Worm (Caenorhabditis elegans): ENCODE data around the gene srd-59.
A peak's percentile ranks its signal among the peaks of the same experiment; 100 is the strongest.

The srd-59 gene

DNA sequence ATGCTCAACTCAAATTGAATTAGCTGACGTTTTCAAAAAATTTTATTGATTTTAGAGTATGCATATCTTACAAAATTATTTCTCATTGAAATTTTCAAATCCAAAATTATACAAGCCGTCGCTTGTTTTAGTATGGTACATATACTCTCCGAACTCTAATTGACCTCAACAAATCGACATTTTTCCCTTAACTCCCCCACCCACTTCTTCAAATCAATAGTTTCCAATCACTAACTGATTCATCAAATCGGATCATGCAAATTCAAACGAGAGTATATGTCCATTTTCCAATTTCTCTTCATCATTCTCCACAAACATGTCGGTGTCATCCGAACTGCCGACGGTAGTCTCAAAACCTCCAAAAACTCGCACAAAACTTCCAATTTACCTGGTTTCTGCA is 16.4 kb upstream of the srd-59 start, which contains the start of gene E04F6.4 (continued):
- no peak for TF ChIP-seq ztf-6 (GFP tag; IDR thresholded peaks at IDR 0.05)
- TF ChIP-seq mxl-1 (tag; optimal IDR thresholded peaks at IDR 0.05) = no peak
- no peak for TF ChIP-seq aptf-2 (GFP tag; conservative IDR thresholded peaks at IDR 0.05)

DNA sequence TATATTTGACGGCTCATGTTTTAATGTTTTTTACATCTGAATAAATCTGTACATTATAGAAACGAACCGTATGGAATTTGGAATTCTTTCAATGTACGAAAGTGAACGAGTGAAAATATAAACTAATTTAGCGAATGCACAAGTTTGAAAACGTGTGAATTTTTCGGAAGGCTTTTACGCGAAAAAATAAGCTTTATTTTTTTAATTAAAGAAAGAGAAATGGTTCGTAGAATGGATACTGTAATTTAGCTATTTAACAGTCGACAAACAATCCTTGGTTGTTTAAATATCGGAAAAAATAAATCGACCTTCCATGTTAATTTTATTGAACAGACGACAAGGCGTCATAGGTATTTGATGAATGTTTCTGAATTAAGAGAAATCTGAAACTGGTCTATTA is 9.9 kb upstream of the srd-59 start, which contains the start of gene acdh-12:
acdh-12 (minus strand) TSS at position 101 of the 400 bp plus-strand sequence.
- TF ChIP-seq athp-1 (tag; optimal IDR thresholded peaks at IDR 0.05) (peak; percentile 81), ztf-18 (tag; optimal IDR thresholded peaks at IDR 0.05) (no peak)

DNA sequence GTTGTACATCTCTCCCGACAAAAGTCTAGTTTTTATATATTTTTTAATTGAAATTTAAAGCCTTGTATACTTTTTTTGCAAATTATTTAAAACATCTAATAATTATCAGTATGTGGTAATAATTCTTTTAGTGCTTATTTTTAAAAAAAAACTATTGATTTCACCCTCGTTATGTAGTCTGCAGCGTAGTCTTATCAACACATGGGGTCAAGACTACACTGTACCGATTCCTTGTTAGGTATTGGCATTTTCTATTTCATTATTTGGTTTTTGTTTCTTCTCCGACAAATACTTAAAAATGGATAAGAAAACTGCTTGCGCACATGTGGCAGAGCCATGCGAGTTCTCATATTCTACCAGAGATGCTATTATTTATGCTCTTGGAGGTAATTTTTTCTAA is 9.4 kb upstream of the srd-59 start, which contains the start of gene maoc-1:
maoc-1 (plus strand) TSS at position 237 of the 400 bp plus-strand sequence.
- TF ChIP-seq fkh-3 (tag; optimal IDR thresholded peaks at IDR 0.05) (no peak), bed-2 (GFP tag; IDR thresholded peaks at IDR 0.05) (no peak), nhr-80 (tag; optimal IDR thresholded peaks at IDR 0.05) (peak; percentile 39)

DNA sequence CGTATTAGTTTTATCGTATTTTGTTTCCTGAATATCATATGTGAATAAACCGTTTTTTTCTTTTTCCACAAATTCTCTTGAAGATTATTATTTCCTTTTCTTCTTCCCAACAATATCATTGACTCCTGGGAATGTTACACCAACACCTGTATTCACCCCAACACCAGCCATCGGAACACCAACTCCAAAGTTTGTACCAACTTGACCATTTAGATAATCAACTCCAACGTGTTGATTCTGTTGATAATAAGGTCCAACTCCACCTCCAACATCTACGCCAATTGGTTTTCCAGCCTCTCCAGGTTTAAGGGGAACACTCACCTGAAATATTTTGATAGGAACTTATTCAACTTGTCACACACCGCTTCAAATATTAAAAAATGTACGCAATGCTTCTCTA is 8.1 kb upstream of the srd-59 start:
- TF ChIP-seq pbrm-1 (GFP tag; IDR thresholded peaks at IDR 0.05) = 0 out of 2 replicates have a peak, but pooled peaks have one; percentile 28
- TF ChIP-seq ceh-40 (GFP tag; IDR thresholded peaks at IDR 0.05) = no peak

DNA sequence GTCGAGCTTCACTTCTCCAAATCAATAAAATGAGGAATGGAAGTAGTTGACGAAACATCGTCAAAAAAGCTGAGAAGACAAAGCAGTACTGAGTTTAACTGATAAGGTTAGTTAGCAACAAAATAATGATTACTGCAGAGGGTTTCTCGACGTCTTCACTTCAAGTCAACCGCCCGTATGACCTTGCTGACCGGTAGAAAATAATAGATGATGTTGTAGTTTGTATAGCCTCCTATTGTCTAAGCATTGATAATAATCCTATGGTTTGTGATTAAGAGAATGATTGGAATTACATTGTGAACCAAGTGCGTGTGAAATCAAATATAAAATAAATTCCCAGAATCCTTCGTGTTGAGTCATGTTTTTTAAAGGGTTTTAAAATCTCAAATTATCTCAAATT is 6.2 kb upstream of the srd-59 start, which contains the start of gene E04F6.6:
E04F6.6 (minus strand) TSS at position 258 of the 400 bp plus-strand sequence.
- no peak for TF ChIP-seq ztf-25 (GFP tag; IDR thresholded peaks at IDR 0.05)
- no peak for TF ChIP-seq T26A5.8 (tag; optimal IDR thresholded peaks at IDR 0.05)
- TF ChIP-seq attf-3 (GFP tag; conservative IDR thresholded peaks at IDR 0.05) = no peak
- TF ChIP-seq madf-3 (GFP tag; IDR thresholded peaks at IDR 0.05) = no peak
- no peak for TF ChIP-seq F23B12.7 (tag; optimal IDR thresholded peaks at IDR 0.05; ENCODE audit: insufficient read depth)
- TF ChIP-seq fkh-3 (tag; optimal IDR thresholded peaks at IDR 0.05) = no peak
- TF ChIP-seq cebp-2 (GFP tag; IDR thresholded peaks at IDR 0.05) = no peak
- TF ChIP-seq ceh-100 (GFP tag; IDR thresholded peaks at IDR 0.05) = no peak
- no peak for TF ChIP-seq egl-44 (GFP tag; IDR thresholded peaks at IDR 0.05)
- no peak for TF ChIP-seq D2030.7 (GFP tag; IDR thresholded peaks at IDR 0.05)
- no peak for TF ChIP-seq B0035.1 (tag; optimal IDR thresholded peaks at IDR 0.05)
- TF ChIP-seq aptf-2 (GFP tag; conservative IDR thresholded peaks at IDR 0.05) = no peak
- no peak for TF ChIP-seq B0261.1 (tag; optimal IDR thresholded peaks at IDR 0.05)
- TF ChIP-seq tbp1 (GFP tag; optimal IDR thresholded peaks at IDR 0.05) = no peak
- no peak for TF ChIP-seq let-526 (GFP tag; IDR thresholded peaks at IDR 0.05)
- TF ChIP-seq hmg-20 (GFP tag; IDR thresholded peaks at IDR 0.05) = no peak
- TF ChIP-seq xnd-1 (tag; optimal IDR thresholded peaks at IDR 0.05) = no peak

DNA sequence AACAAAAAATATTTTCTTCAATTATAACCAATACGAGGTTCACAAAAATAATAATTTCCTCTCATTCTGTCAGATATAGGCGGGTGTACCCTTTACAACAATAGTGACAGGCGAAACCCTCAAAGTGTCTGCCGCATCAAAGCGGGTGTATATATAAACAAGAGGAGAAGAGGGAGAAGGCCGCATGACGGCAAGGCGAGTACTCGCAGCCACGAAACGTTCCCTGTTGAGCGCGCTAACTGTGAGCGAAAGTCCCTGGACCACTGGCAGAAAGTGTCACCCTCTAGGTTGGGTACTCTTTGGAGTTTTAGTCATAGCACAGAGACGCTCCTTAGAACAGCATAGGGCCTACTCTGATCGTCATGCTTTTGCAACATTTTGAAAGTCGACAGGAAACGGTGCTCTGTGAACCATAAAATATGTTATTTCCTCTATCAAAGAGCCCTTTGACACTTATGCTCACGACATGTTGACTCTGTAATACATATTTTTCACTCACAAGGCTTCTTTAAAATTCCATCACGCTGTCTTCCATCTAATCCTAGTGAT is 5.4 kb upstream of the srd-59 start, which contains the start of gene pcrg-1:
pcrg-1 (plus strand) TSS at position 499 of the 549 bp plus-strand sequence.
- TF ChIP-seq Y56A3A.18 (GFP tag; IDR thresholded peaks at IDR 0.05) = peak; percentile 82; the same call in 1 of the 2 replicates
- TF ChIP-seq tbp1 (GFP tag; optimal IDR thresholded peaks at IDR 0.05) = peak; percentile 87
- peak; percentile 64; the same call in 1 of the 2 replicates for TF ChIP-seq egl-18 (GFP tag; IDR thresholded peaks at IDR 0.05)
- TF ChIP-seq zim-3 (tag; optimal IDR thresholded peaks at IDR 0.05) = peak; percentile 82
- TF ChIP-seq lir-1 (GFP tag; conservative IDR thresholded peaks at IDR 0.05) = 0 out of 2 replicates have a peak, but pooled peaks have one; percentile 40
- TF ChIP-seq T07F8.4 (tag; optimal IDR thresholded peaks at IDR 0.05) = peak; percentile 80
- TF ChIP-seq nfya-1 (tag; optimal IDR thresholded peaks at IDR 0.05; ENCODE audit: borderline replicate concordance, insufficient read depth) = no peak
- TF ChIP-seq nfyb-1 (GFP tag; IDR thresholded peaks at IDR 0.05) = peak; percentile 84
- TF ChIP-seq snpc-1.1 (tag; optimal IDR thresholded peaks at IDR 0.05; ENCODE audit: insufficient read depth) = peak; percentile 95
- peak; percentile 11 for TF ChIP-seq hlh-12 (tag; optimal IDR thresholded peaks at IDR 0.05)
- TF ChIP-seq madf-3 (GFP tag; IDR thresholded peaks at IDR 0.05) = peak; percentile 84
- 0 out of 2 replicates have a peak, but pooled peaks have one; percentile 65 for TF ChIP-seq nfya-2 (GFP tag; IDR thresholded peaks at IDR 0.05)
- peak; percentile 88 for TF ChIP-seq attf-6 (GFP tag; IDR thresholded peaks at IDR 0.05)
- TF ChIP-seq Y53G8AR.9 (GFP tag; conservative IDR thresholded peaks at IDR 0.05) = peak; percentile 80
- no peak for TF ChIP-seq ztf-28 (GFP tag; IDR thresholded peaks at IDR 0.05)
- peak; percentile 22; the same call in 1 of the 2 replicates for TF ChIP-seq cebp-1 (GFP tag; IDR thresholded peaks at IDR 0.05)
- no peak for TF ChIP-seq cebp-1 (tag; optimal IDR thresholded peaks at IDR 0.05)
